Worm (Caenorhabditis elegans) whole organism, early embryonic: Measurements from ENCODE around the gene F19G12.8.
"Not testable (repeated sequence)": the region's sequence is repeated elsewhere in the genome, so short reads cannot be mapped to it uniquely, and the experiment has no call there.

Experiments
- B0310.2 ChIP-seq: sonication (generic microtip); optimal IDR thresholded peaks from 2 replicates; lab custom pipeline; 2016; ENCODE audit warnings: mild to moderate bottlenecking, missing genetic modification characterization, missing compliant biosample characterization
- F13C5.2 ChIP-seq: sonication (generic microtip); optimal IDR thresholded peaks from 2 replicates; lab custom pipeline; 2017; ENCODE audit warnings: mild to moderate bottlenecking, missing genetic modification characterization, inconsistent platforms, missing compliant biosample characterization
- aly-1 ChIP-seq: sonication (generic microtip); optimal IDR thresholded peaks from 2 replicates; lab custom pipeline; 2016; ENCODE audit warnings: missing genetic modification characterization, missing compliant biosample characterization
- ama-1 ChIP-seq: fragments of 150-350 bp; optimal IDR thresholded peaks from 2 replicates; lab custom pipeline; 2014
- ceh-13 ChIP-seq: fragments of 200-800 bp; sonication (Bioruptor generic); optimal IDR thresholded peaks from 2 replicates; lab custom pipeline; 2018; ENCODE audit warnings: mild to moderate bottlenecking, missing genetic modification characterization, missing compliant biosample characterization
- ceh-36 ChIP-seq: sonication (generic microtip); optimal IDR thresholded peaks from 2 replicates; lab custom pipeline; 2016; ENCODE audit warnings: missing genetic modification characterization, inconsistent platforms, missing compliant biosample characterization
- ets-7 ChIP-seq: sonication (generic microtip); optimal IDR thresholded peaks from 2 replicates; lab custom pipeline; 2016; ENCODE audit warnings: missing genotype, missing genetic modification characterization, missing compliant biosample characterization
- flt-1 ChIP-seq: fragments of 200-800 bp; sonication (Bioruptor generic); IDR thresholded peaks from 2 replicates; pipeline ENCODE4 v1.3.6; 2022; ENCODE audit warnings: missing genetic modification characterization, missing compliant biosample characterization
- hmbx-1 ChIP-seq: sonication (generic microtip); optimal IDR thresholded peaks from 2 replicates; lab custom pipeline; 2016; ENCODE audit warnings: mild to moderate bottlenecking, missing genetic modification characterization, missing compliant biosample characterization
- hmg-4 ChIP-seq: fragments of 200-800 bp; sonication (Bioruptor generic); optimal IDR thresholded peaks from 2 replicates; lab custom pipeline; 2018; ENCODE audit warnings: mild to moderate bottlenecking, missing genetic modification characterization, missing compliant biosample characterization
- hnd-1 ChIP-seq: sonication (generic microtip); optimal IDR thresholded peaks from 2 replicates; lab custom pipeline; 2016; ENCODE audit warnings: missing genetic modification characterization, missing compliant biosample characterization
- pes-1 ChIP-seq: fragments of 200-800 bp; sonication (Bioruptor generic); IDR thresholded peaks from 2 replicates; pipeline ENCODE4 v1.3.6; 2022; ENCODE audit warnings: missing genetic modification reagents, missing genetic modification characterization, missing compliant biosample characterization
- scrt-1 ChIP-seq: fragments of 200-800 bp; sonication (Bioruptor generic); IDR thresholded peaks from 2 replicates; pipeline ENCODE4 v1.3.6; 2022; ENCODE audit warnings: missing genetic modification characterization, missing compliant biosample characterization
- sea-1 ChIP-seq: fragments of 200-800 bp; sonication (Bioruptor generic); conservative IDR thresholded peaks from 2 replicates; pipeline ENCODE4 v1.3.6; 2022; ENCODE audit warnings: missing genetic modification characterization, missing compliant biosample characterization
- tbx-11 ChIP-seq: fragments of 200-800 bp; sonication (Bioruptor generic); IDR thresholded peaks from 2 replicates; pipeline ENCODE4 v1.3.6; 2022; ENCODE audit warnings: missing genetic modification characterization, missing compliant biosample characterization
- tbx-37 ChIP-seq: fragments of 200-800 bp; sonication (Bioruptor generic); conservative IDR thresholded peaks from 2 replicates; pipeline ENCODE4 v1.3.6; 2022; ENCODE audit warnings: missing genetic modification reagents, missing genetic modification characterization, missing compliant biosample characterization
- tra-4 ChIP-seq: sonication (generic microtip); optimal IDR thresholded peaks from 2 replicates; lab custom pipeline; 2017; ENCODE audit warnings: missing genetic modification characterization, missing compliant biosample characterization

F19G12.8 gene

DNA sequence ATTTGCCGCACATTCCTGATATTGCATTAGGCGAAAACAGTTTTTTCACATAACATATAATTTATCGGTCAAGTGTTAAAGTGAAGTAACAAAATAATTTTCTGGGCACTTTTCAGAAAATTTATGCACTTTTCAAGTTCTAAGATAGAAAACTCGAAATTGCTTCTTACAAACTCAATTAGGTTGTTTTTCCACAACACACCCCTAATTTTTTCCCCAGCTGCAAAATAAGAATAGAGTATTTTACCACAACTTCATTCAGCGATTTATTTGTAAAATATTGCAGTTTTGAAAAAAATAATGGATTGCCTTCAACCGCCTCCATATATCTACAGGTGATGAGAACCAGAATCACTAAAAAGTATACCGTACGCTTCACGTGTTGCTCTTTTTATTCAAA lies 4.3 kb upstream of the F19G12.8 start, which contains the start of gene srh-19:
TSS of gene srh-19 (plus strand) at position 301 of the 400 bp plus-strand sequence.
- TF ChIP-seq flt-1 (no peak), scrt-1 (GFP tag; lab: Robert Waterston, UW) (no peak), ceh-36 (tag; lab: Kevin White, UChicago) (no peak), tbx-11 (GFP tag; lab: Robert Waterston, UW) (no peak), sea-1 (GFP tag; lab: Robert Waterston, UW) (no peak), ama-1 (lab: Kevin White, UChicago) (no peak), hnd-1 (no peak), hmbx-1 (no peak), tra-4 (tag; lab: Kevin White, UChicago) (no peak), ets-7 (tag; lab: Kevin White, UChicago) (no peak), aly-1 (tag; lab: Kevin White, UChicago) (no peak), hmg-4 (no peak), F13C5.2 (tag; lab: Kevin White, UChicago) (no peak), B0310.2 (tag; lab: Kevin White, UChicago) (no peak), ceh-13 (no peak), tbx-37 (no peak), pes-1 (GFP tag; lab: Robert Waterston, UW) (no peak)

ce11 chrX:1419163-1419696 lies 2.1 kb downstream of the F19G12.8 start, which contains the start of gene F19G12.9:
F19G12.9 (plus strand) TSS chrX:1419213.
- TF ChIP-seq sea-1 (GFP tag; lab: Robert Waterston, UW) = no peak
- no peak for TF ChIP-seq tbx-37
- no peak for TF ChIP-seq hmg-4
- no peak for TF ChIP-seq tbx-11 (GFP tag; lab: Robert Waterston, UW)
- no peak for TF ChIP-seq pes-1 (GFP tag; lab: Robert Waterston, UW)
- no peak for TF ChIP-seq scrt-1 (GFP tag; lab: Robert Waterston, UW)
- no peak for TF ChIP-seq ets-7 (tag; lab: Kevin White, UChicago)
- TF ChIP-seq tra-4 (tag; lab: Kevin White, UChicago) = no peak
- no peak for TF ChIP-seq flt-1
- TF ChIP-seq aly-1 (tag; lab: Kevin White, UChicago) = no peak
- TF ChIP-seq ceh-36 (tag; lab: Kevin White, UChicago) = no peak
- TF ChIP-seq hnd-1 = no peak
- no peak for TF ChIP-seq B0310.2 (tag; lab: Kevin White, UChicago)
- TF ChIP-seq hmbx-1 = no peak

ce11 chrX:1420524-1420923 lies 3.4 kb downstream of the F19G12.8 start:
- TF ChIP-seq hnd-1 (no peak), tbx-11 (GFP tag; lab: Robert Waterston, UW) (no peak), pes-1 (GFP tag; lab: Robert Waterston, UW) (no peak), hmbx-1 (no peak), ceh-13 (no peak), F13C5.2 (tag; lab: Kevin White, UChicago) (no peak), aly-1 (tag; lab: Kevin White, UChicago) (no peak), tra-4 (tag; lab: Kevin White, UChicago) (no peak), scrt-1 (GFP tag; lab: Robert Waterston, UW) (no peak), ama-1 (lab: Kevin White, UChicago) (no peak), flt-1 (no peak), ceh-36 (tag; lab: Kevin White, UChicago) (no peak), tbx-37 (no peak), hmg-4 (no peak), sea-1 (GFP tag; lab: Robert Waterston, UW) (no peak), B0310.2 (tag; lab: Kevin White, UChicago) (no peak), ets-7 (tag; lab: Kevin White, UChicago) (no peak)

DNA sequence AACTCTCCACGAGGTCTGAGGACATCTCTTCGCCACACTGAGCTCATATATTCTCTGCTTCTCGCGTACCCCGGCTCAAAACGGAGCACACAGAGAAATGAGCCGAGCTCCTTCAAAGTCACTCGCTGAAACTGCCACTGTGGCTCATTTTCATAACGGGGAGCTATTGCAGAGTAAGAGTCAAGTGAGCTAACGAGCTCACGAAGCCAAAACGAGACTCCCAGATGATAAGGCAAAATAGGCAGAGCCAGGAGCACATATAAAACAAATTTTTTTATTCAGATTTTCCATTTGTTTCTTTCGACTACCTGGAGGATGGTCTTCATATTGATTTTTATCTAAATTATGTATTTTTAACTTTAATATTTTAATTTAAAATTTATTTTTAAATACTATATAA lies 7.4 kb downstream of the F19G12.8 start, which contains the start of gene F19G12.3:
TSS of gene F19G12.3 (plus strand) at position 301 of the 400 bp plus-strand sequence.
- no peak for TF ChIP-seq aly-1 (tag; lab: Kevin White, UChicago)
- TF ChIP-seq pes-1 (GFP tag; lab: Robert Waterston, UW) = no peak
- TF ChIP-seq hnd-1 = no peak
- no peak for TF ChIP-seq ets-7 (tag; lab: Kevin White, UChicago)
- TF ChIP-seq tbx-37 = no peak
- TF ChIP-seq tbx-11 (GFP tag; lab: Robert Waterston, UW) = no peak
- TF ChIP-seq hmbx-1 = no peak
- no peak for TF ChIP-seq F13C5.2 (tag; lab: Kevin White, UChicago)
- no peak for TF ChIP-seq sea-1 (GFP tag; lab: Robert Waterston, UW)
- no peak for TF ChIP-seq flt-1
- TF ChIP-seq scrt-1 (GFP tag; lab: Robert Waterston, UW) = no peak
- TF ChIP-seq hmg-4 = no peak
- no peak for TF ChIP-seq ceh-13
- TF ChIP-seq ama-1 (lab: Kevin White, UChicago) = no peak
- TF ChIP-seq B0310.2 (tag; lab: Kevin White, UChicago) = no peak

DNA sequence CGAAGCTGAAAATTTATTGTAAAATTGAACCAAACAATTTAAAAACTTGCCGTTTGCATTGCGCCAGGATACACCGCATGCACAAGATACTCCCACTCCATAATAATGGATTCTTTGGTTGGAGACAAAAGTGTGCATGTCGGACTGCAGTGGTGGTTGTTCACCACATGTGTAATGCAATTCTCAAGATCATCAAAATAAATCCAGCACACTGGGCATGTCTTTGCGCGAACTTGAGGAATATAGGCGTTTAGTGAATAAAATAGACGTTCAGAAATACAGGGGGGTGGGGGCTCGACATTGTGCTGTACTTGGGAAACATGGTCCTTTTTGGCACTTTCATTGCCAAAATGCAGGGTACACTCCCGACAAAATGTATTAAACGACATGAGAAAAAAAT lies 9.3 kb downstream of the F19G12.8 start, which contains the start of gene F19G12.11:
TSS of gene F19G12.11 (minus strand) at position 101 of the 400 bp plus-strand sequence.
- no peak for TF ChIP-seq tbx-11 (GFP tag; lab: Robert Waterston, UW)
- TF ChIP-seq ets-7 (tag; lab: Kevin White, UChicago) = no peak
- no peak for TF ChIP-seq hnd-1
- no peak for TF ChIP-seq aly-1 (tag; lab: Kevin White, UChicago)
- TF ChIP-seq tra-4 (tag; lab: Kevin White, UChicago) = no peak
- no peak for TF ChIP-seq ama-1 (lab: Kevin White, UChicago)
- no peak for TF ChIP-seq sea-1 (GFP tag; lab: Robert Waterston, UW)
- TF ChIP-seq hmg-4 = no peak
- TF ChIP-seq scrt-1 (GFP tag; lab: Robert Waterston, UW) = no peak
- TF ChIP-seq F13C5.2 (tag; lab: Kevin White, UChicago) = no peak

ce11 chrX:1430707-1431106 lies 13.6 kb downstream of the F19G12.8 start, which contains the start of gene F19G12.1:
F19G12.1 (plus strand) TSS chrX:1431007.
- not testable (repeated sequence) for TF ChIP-seq flt-1; ets-7 (tag; lab: Kevin White, UChicago); aly-1 (tag; lab: Kevin White, UChicago)

DNA sequence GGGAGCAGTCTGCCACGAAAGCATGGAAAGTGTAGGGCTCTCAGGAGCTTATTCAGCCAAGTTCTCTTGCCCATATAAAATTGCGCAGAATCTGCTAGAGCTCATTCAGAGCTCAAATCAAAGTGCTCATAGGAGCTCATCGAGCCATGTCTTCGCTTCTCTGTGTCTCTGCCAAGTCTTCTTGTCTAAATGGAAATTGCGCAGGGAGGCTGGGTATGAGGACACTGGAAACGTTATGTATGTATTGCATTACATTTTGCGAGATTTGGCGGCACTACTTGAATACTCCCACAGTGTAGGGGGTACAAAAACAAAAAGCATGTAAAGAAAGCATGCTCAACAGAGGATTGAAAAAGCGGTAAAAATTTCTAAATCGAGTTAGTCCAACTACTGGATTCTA lies 20.0 kb downstream of the F19G12.8 start:
- no peak for TF ChIP-seq hmbx-1
- TF ChIP-seq ceh-36 (tag; lab: Kevin White, UChicago) = no peak
- TF ChIP-seq pes-1 (GFP tag; lab: Robert Waterston, UW) = no peak
